Worm (Caenorhabditis elegans) whole organism, early embryonic: Measurements from ENCODE around the gene grl-28.

Experiments
- aly-1 ChIP-seq: sonication (generic microtip); optimal IDR thresholded peaks from 2 replicates; lab custom pipeline; 2016; ENCODE audit warnings: missing genetic modification characterization, missing compliant biosample characterization
- ama-1 ChIP-seq: fragments of 150-350 bp; optimal IDR thresholded peaks from 2 replicates; lab custom pipeline; 2014
- ets-7 ChIP-seq: sonication (generic microtip); optimal IDR thresholded peaks from 2 replicates; lab custom pipeline; 2016; ENCODE audit warnings: missing genotype, missing genetic modification characterization, missing compliant biosample characterization
- flt-1 ChIP-seq: fragments of 200-800 bp; sonication (Bioruptor generic); IDR thresholded peaks from 2 replicates; pipeline ENCODE4 v1.3.6; 2022; ENCODE audit warnings: missing genetic modification characterization, missing compliant biosample characterization
- hmg-4 ChIP-seq: fragments of 200-800 bp; sonication (Bioruptor generic); optimal IDR thresholded peaks from 2 replicates; lab custom pipeline; 2018; ENCODE audit warnings: mild to moderate bottlenecking, missing genetic modification characterization, missing compliant biosample characterization
- hnd-1 ChIP-seq: sonication (generic microtip); optimal IDR thresholded peaks from 2 replicates; lab custom pipeline; 2016; ENCODE audit warnings: missing genetic modification characterization, missing compliant biosample characterization
- pes-1 ChIP-seq: fragments of 200-800 bp; sonication (Bioruptor generic); IDR thresholded peaks from 2 replicates; pipeline ENCODE4 v1.3.6; 2022; ENCODE audit warnings: missing genetic modification reagents, missing genetic modification characterization, missing compliant biosample characterization
- scrt-1 ChIP-seq: fragments of 200-800 bp; sonication (Bioruptor generic); IDR thresholded peaks from 2 replicates; pipeline ENCODE4 v1.3.6; 2022; ENCODE audit warnings: missing genetic modification characterization, missing compliant biosample characterization
- sea-1 ChIP-seq: fragments of 200-800 bp; sonication (Bioruptor generic); conservative IDR thresholded peaks from 2 replicates; pipeline ENCODE4 v1.3.6; 2022; ENCODE audit warnings: missing genetic modification characterization, missing compliant biosample characterization
- tbx-11 ChIP-seq: fragments of 200-800 bp; sonication (Bioruptor generic); IDR thresholded peaks from 2 replicates; pipeline ENCODE4 v1.3.6; 2022; ENCODE audit warnings: missing genetic modification characterization, missing compliant biosample characterization
- tra-4 ChIP-seq: sonication (generic microtip); optimal IDR thresholded peaks from 2 replicates; lab custom pipeline; 2017; ENCODE audit warnings: missing genetic modification characterization, missing compliant biosample characterization

DNA sequence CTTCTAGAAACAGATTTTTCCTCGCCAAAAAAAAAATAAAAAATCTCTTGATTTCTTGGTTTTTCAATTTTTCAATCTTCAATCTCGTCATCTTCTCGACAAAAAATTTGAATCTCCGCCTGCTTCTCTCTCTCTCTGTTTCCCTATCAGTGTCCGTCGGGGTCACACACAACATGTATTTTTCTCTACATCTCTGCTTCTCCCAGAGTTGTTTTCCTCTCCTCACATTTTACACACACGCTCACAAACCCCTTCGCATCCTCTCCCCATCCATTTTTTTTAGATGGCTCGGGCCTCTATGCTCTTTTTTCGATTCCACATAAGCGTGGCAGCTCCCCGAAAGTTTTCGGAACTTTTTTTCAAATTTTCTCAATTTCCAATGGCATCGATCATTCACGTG, 28.1 kb upstream of the grl-28 start:
- no peak for TF ChIP-seq ama-1 (lab: Kevin White, UChicago)
- no peak for TF ChIP-seq sea-1 (GFP tag; lab: Robert Waterston, UW)
- TF ChIP-seq hmg-4 (GFP tag; lab: Kevin White, UChicago) = no peak
- TF ChIP-seq scrt-1 (GFP tag; lab: Robert Waterston, UW) = no peak
- no peak for TF ChIP-seq hnd-1 (tag; lab: Kevin White, UChicago)
- no peak for TF ChIP-seq aly-1 (tag; lab: Kevin White, UChicago)
- TF ChIP-seq flt-1 (GFP tag; lab: Robert Waterston, UW) = no peak
- TF ChIP-seq ets-7 (tag; lab: Kevin White, UChicago) = no peak
- no peak for TF ChIP-seq tra-4
- no peak for TF ChIP-seq tbx-11
- no peak for TF ChIP-seq pes-1 (GFP tag; lab: Robert Waterston, UW)
